Worm (Caenorhabditis elegans): ENCODE results near the gene slc-17.4.
A peak's percentile ranks its signal among the peaks of the same experiment; 100 is the strongest.

The slc-17.4 gene

ce11 chrIV:17253435-17253834, 38.1 kb downstream of the slc-17.4 start:
- no peak for TF ChIP-seq ceh-82 (tag; optimal IDR thresholded peaks at IDR 0.05)
- TF ChIP-seq ztf-4 (tag; optimal IDR thresholded peaks at IDR 0.05), result no peak
- no peak for TF ChIP-seq fkh-2 (tag; optimal IDR thresholded peaks at IDR 0.05)
- TF ChIP-seq nhr-25 (tag; optimal IDR thresholded peaks at IDR 0.05), result no peak
- TF ChIP-seq sea-2 (GFP tag; optimal IDR thresholded peaks at IDR 0.05), result no peak
- no peak for TF ChIP-seq nhr-23 (tag; optimal IDR thresholded peaks at IDR 0.05)
- no peak for TF ChIP-seq nhr-67 (tag; optimal IDR thresholded peaks at IDR 0.05)
- no peak for TF ChIP-seq unc-39 (tag; optimal IDR thresholded peaks at IDR 0.05)
- no peak for TF ChIP-seq mml-1 (tag; optimal IDR thresholded peaks at IDR 0.05)
- TF ChIP-seq nhr-77 (tag; optimal IDR thresholded peaks at IDR 0.05), result no peak
- no peak for TF ChIP-seq egl-5 (tag; optimal IDR thresholded peaks at IDR 0.05)
- no peak for TF ChIP-seq elt-2 (tag; optimal IDR thresholded peaks at IDR 0.05)
- no peak for TF ChIP-seq ztf-11 (tag; optimal IDR thresholded peaks at IDR 0.05)
- no peak for TF ChIP-seq lin-39 (tag; optimal IDR thresholded peaks at IDR 0.05)
- TF ChIP-seq ceh-28 (tag; optimal IDR thresholded peaks at IDR 0.05), result no peak
- no peak for TF ChIP-seq hmg-11 (tag; optimal IDR thresholded peaks at IDR 0.05)
- no peak for TF ChIP-seq pqm-1 (tag; optimal IDR thresholded peaks at IDR 0.05)
- TF ChIP-seq nfya-1 (tag; optimal IDR thresholded peaks at IDR 0.05; ENCODE audit: insufficient read depth), result no peak

ce11 chrIV:17249691-17250181, 41.8 kb downstream of the slc-17.4 start, which contains the start of gene eelo-2:
TSS of gene eelo-2 (plus strand) at chrIV:17250131.
- TF ChIP-seq nhr-43 (tag; optimal IDR thresholded peaks at IDR 0.05; ENCODE audit: poor library complexity, severe bottlenecking) (peak; percentile 98), nhr-28 (tag; optimal IDR thresholded peaks at IDR 0.05) (peak; percentile 82), elt-3 (tag; optimal IDR thresholded peaks at IDR 0.05) (peak in 1 of 3 experiments; percentile 73), zag-1 (tag; optimal IDR thresholded peaks at IDR 0.05) (peak; percentile 90), aly-2 (tag; optimal IDR thresholded peaks at IDR 0.05) (peak; percentile 75), pqm-1 (tag; optimal IDR thresholded peaks at IDR 0.05) (peak; percentile 86), ZK546.5 (tag; optimal IDR thresholded peaks at IDR 0.05) (peak; percentile 59), ztf-11 (tag; optimal IDR thresholded peaks at IDR 0.05) (no peak), nhr-11 (tag; optimal IDR thresholded peaks at IDR 0.05) (peak; percentile 94), snpc-4 (tag; optimal IDR thresholded peaks at IDR 0.05) (peak; percentile 97), egl-27 (tag; optimal IDR thresholded peaks at IDR 0.05) (peak; percentile 90), nhr-237 (tag; optimal IDR thresholded peaks at IDR 0.05) (peak; percentile 54), hmg-11 (tag; optimal IDR thresholded peaks at IDR 0.05) (peak; percentile 96), ceh-9 (tag; optimal IDR thresholded peaks at IDR 0.05) (no peak), mml-1 (tag; optimal IDR thresholded peaks at IDR 0.05) (no peak), fkh-10 (GFP tag; optimal IDR thresholded peaks at IDR 0.05) (peak; percentile 94), nhr-67 (tag; optimal IDR thresholded peaks at IDR 0.05) (peak; percentile 40), nhr-25 (tag; optimal IDR thresholded peaks at IDR 0.05) (peak; percentile 99), elt-2 (tag; optimal IDR thresholded peaks at IDR 0.05) (peak; percentile 90), R02D3.7 (tag; optimal IDR thresholded peaks at IDR 0.05) (peak; percentile 93), nfya-1 (tag; optimal IDR thresholded peaks at IDR 0.05; ENCODE audit: insufficient read depth) (peak; percentile 98), nhr-23 (tag; optimal IDR thresholded peaks at IDR 0.05) (peak; percentile 99), lsy-12 (tag; optimal IDR thresholded peaks at IDR 0.05) (peak; percentile 96), mdl-1 (tag; optimal IDR thresholded peaks at IDR 0.05) (no peak), eor-1 (tag; optimal IDR thresholded peaks at IDR 0.05) (no peak), jun-1 (tag; optimal IDR thresholded peaks at IDR 0.05) (peak; percentile 97), nhr-76 (tag; optimal IDR thresholded peaks at IDR 0.05) (peak; percentile 91), elt-1 (tag; optimal IDR thresholded peaks at IDR 0.05) (peak; percentile 72), unc-39 (tag; optimal IDR thresholded peaks at IDR 0.05) (peak; percentile 48), pha-4 (tag; optimal IDR thresholded peaks at IDR 0.05) (peak; percentile 100), egl-5 (tag; optimal IDR thresholded peaks at IDR 0.05) (peak; percentile 93), fos-1 (tag; optimal IDR thresholded peaks at IDR 0.05) (peak; percentile 64), lin-39 (tag; optimal IDR thresholded peaks at IDR 0.05) (peak; percentile 99), ama-1 (optimal IDR thresholded peaks at IDR 0.05) (peak; percentile 88), ceh-28 (tag; optimal IDR thresholded peaks at IDR 0.05) (peak; percentile 94), unc-62 (GFP tag; optimal IDR thresholded peaks at IDR 0.05) (peak; percentile 65), nhr-12 (tag; optimal IDR thresholded peaks at IDR 0.05) (no peak), sea-2 (GFP tag; optimal IDR thresholded peaks at IDR 0.05) (no peak), nhr-77 (tag; optimal IDR thresholded peaks at IDR 0.05) (peak; percentile 88), lin-15B (tag; optimal IDR thresholded peaks at IDR 0.05) (peak; percentile 100), skn-1 (tag; optimal IDR thresholded peaks at IDR 0.05) (peak; percentile 96), ceh-82 (tag; optimal IDR thresholded peaks at IDR 0.05) (peak; percentile 96), ceh-16 (tag; optimal IDR thresholded peaks at IDR 0.05) (peak; percentile 35), tbx-2 (tag; optimal IDR thresholded peaks at IDR 0.05) (peak; percentile 96), ztf-4 (tag; optimal IDR thresholded peaks at IDR 0.05) (peak; percentile 91), daf-12 (tag; optimal IDR thresholded peaks at IDR 0.05) (peak; percentile 40), fkh-2 (tag; optimal IDR thresholded peaks at IDR 0.05) (no peak)
